Fruit fly (Drosophila melanogaster) whole organism, embryonic: ENCODE data around the gene sws.

Experiments
- Asciz ChIP-seq: fragments of 200-800 bp; sonication (Bioruptor generic); optimal IDR thresholded peaks from 2 replicates; lab custom pipeline; 2017; ENCODE audit warnings: missing biosample characterization, mild to moderate bottlenecking, missing genetic modification characterization, missing genetic modification reagents
- B-H1 ChIP-seq: fragments of 200-800 bp; sonication (Bioruptor generic); IDR thresholded peaks from 3 replicates; pipeline ENCODE4 v1.3.6; 2022; ENCODE audit warnings: missing biosample characterization, missing genetic modification characterization
- Blimp-1 ChIP-seq: fragments of 200-800 bp; sonication (Bioruptor generic); optimal IDR thresholded peaks from 3 replicates; lab custom pipeline; 2018; ENCODE audit warnings: missing biosample characterization, missing genetic modification characterization, mild to moderate bottlenecking, moderate library complexity, missing genetic modification reagents
- CG11085 ChIP-seq: fragments of 200-800 bp; sonication (Bioruptor generic); IDR thresholded peaks from 2 replicates; pipeline ENCODE4 v1.3.6; 2022; ENCODE audit warnings: missing biosample characterization, missing genetic modification characterization
- CG11560 ChIP-seq: fragments of 200-800 bp; sonication (Bioruptor generic); IDR thresholded peaks from 3 replicates; pipeline ENCODE4 v1.3.6; 2022; ENCODE audit warnings: missing biosample characterization, missing genetic modification characterization
- CG12219 ChIP-seq: fragments of 200-800 bp; sonication (Bioruptor generic); optimal IDR thresholded peaks from 3 replicates; lab custom pipeline; 2018; ENCODE audit warnings: missing biosample characterization, mild to moderate bottlenecking, missing genetic modification characterization
- CG12236 ChIP-seq: fragments of 200-800 bp; sonication (Bioruptor generic); optimal IDR thresholded peaks from 2 replicates; lab custom pipeline; 2016; ENCODE audit warnings: missing biosample characterization, missing genetic modification characterization
- CG12391 ChIP-seq: fragments of 200-800 bp; sonication (Bioruptor generic); optimal IDR thresholded peaks from 3 replicates; lab custom pipeline; 2018; ENCODE audit warnings: missing biosample characterization, mild to moderate bottlenecking, missing genetic modification characterization, moderate library complexity
- CG13296 ChIP-seq: fragments of 200-800 bp; sonication (Bioruptor generic); optimal IDR thresholded peaks from 3 replicates; lab custom pipeline; 2018; ENCODE audit warnings: missing biosample characterization, mild to moderate bottlenecking, missing genetic modification characterization
- CG15514 ChIP-seq: fragments of 200-800 bp; sonication (Bioruptor generic); optimal IDR thresholded peaks from 3 replicates; lab custom pipeline; 2017; ENCODE audit warnings: missing biosample characterization, missing genetic modification characterization, mild to moderate bottlenecking, moderate library complexity, missing genetic modification reagents
- CG1603 ChIP-seq: fragments of 200-800 bp; sonication (Bioruptor generic); optimal IDR thresholded peaks from 2 replicates; lab custom pipeline; 2019; ENCODE audit warnings: missing biosample characterization, mild to moderate bottlenecking, missing genetic modification characterization, moderate library complexity
- CG17359 ChIP-seq: fragments of 200-800 bp; sonication (Bioruptor generic); optimal IDR thresholded peaks from 3 replicates; lab custom pipeline; 2018; ENCODE audit warnings: missing biosample characterization, mild to moderate bottlenecking, missing genetic modification characterization, moderate library complexity
- CG2116 ChIP-seq: fragments of 200-800 bp; sonication (Bioruptor generic); optimal IDR thresholded peaks from 3 replicates; lab custom pipeline; 2018; ENCODE audit warnings: missing biosample characterization, mild to moderate bottlenecking, missing genetic modification characterization
- CG2678 ChIP-seq: fragments of 200-800 bp; sonication (Bioruptor generic); optimal IDR thresholded peaks from 3 replicates; lab custom pipeline; 2019; ENCODE audit warnings: missing biosample characterization, mild to moderate bottlenecking, missing genetic modification characterization, moderate library complexity
- CG3407 ChIP-seq: fragments of 200-800 bp; sonication (Bioruptor generic); optimal IDR thresholded peaks from 2 replicates; lab custom pipeline; 2018; ENCODE audit warnings: missing biosample characterization, mild to moderate bottlenecking, missing genetic modification characterization
- CG34376 ChIP-seq: fragments of 200-800 bp; sonication (Bioruptor generic); optimal IDR thresholded peaks from 2 replicates; lab custom pipeline; 2018; ENCODE audit warnings: missing biosample characterization, mild to moderate bottlenecking, missing genetic modification characterization
- CG7839 ChIP-seq: fragments of 200-800 bp; sonication (Bioruptor generic); optimal IDR thresholded peaks from 3 replicates; lab custom pipeline; 2018; ENCODE audit warnings: missing biosample characterization, mild to moderate bottlenecking, missing genetic modification characterization, moderate library complexity
- CG9727 ChIP-seq: fragments of 200-800 bp; sonication (Bioruptor generic); optimal IDR thresholded peaks from 3 replicates; lab custom pipeline; 2017; ENCODE audit warnings: missing biosample characterization, mild to moderate bottlenecking, missing genetic modification characterization
- CG9817 ChIP-seq: fragments of 200-800 bp; sonication (Bioruptor generic); optimal IDR thresholded peaks from 2 replicates; lab custom pipeline; 2018; ENCODE audit warnings: missing biosample characterization, mild to moderate bottlenecking, missing genetic modification characterization, moderate library complexity
- CoRest ChIP-seq: fragments of 200-800 bp; sonication (Bioruptor generic); optimal IDR thresholded peaks from 3 replicates; lab custom pipeline; 2018; ENCODE audit warnings: missing biosample characterization, mild to moderate bottlenecking, missing genetic modification characterization, moderate library complexity
- CrebB ChIP-seq: fragments of 200-800 bp; sonication (Bioruptor generic); optimal IDR thresholded peaks from 3 replicates; lab custom pipeline; 2018; ENCODE audit warnings: missing biosample characterization, mild to moderate bottlenecking, missing genetic modification characterization
- D ChIP-seq, 2 experiments: fragments of 200-800 bp in 1 of 2; fragments of >200 bp in 1 of 2; sonication (Bioruptor generic) in 1 of 2; optimal IDR thresholded peaks; 2 replicates in 1 of 2; 3 replicates in 1 of 2; lab custom pipeline; 2017; ENCODE audit warnings: mild to moderate bottlenecking in 1 of 2, missing biosample characterization in 1 of 2, missing genetic modification characterization in 1 of 2, missing genetic modification reagents in 1 of 2
- Dll ChIP-seq: fragments of 200-800 bp; sonication (Bioruptor generic); IDR thresholded peaks from 4 replicates; pipeline ENCODE4 v1.3.6; 2022; ENCODE audit warnings: missing biosample characterization, missing genetic modification characterization; ENCODE audit not compliant: partially characterized antibody
- Dp ChIP-seq: fragments of 200-800 bp; sonication (Bioruptor generic); optimal IDR thresholded peaks from 2 replicates; lab custom pipeline; 2018; ENCODE audit warnings: missing biosample characterization, mild to moderate bottlenecking, missing genetic modification characterization, moderate library complexity
- E2f2 ChIP-seq: fragments of 200-800 bp; sonication (Bioruptor generic); IDR thresholded peaks from 2 replicates; pipeline ENCODE4 v1.3.6; 2022; ENCODE audit warnings: missing biosample characterization, missing genetic modification characterization
- Ets97D ChIP-seq: fragments of 200-800 bp; sonication (Bioruptor generic); optimal IDR thresholded peaks from 3 replicates; lab custom pipeline; 2016; ENCODE audit warnings: missing biosample characterization, missing genetic modification characterization
- HLH4C ChIP-seq: fragments of 200-800 bp; sonication (Bioruptor generic); IDR thresholded peaks from 3 replicates; pipeline ENCODE4 v1.3.6; 2022; ENCODE audit warnings: missing biosample characterization, missing genetic modification characterization; ENCODE audit not compliant: partially characterized antibody
- Hey ChIP-seq: fragments of 200-800 bp; sonication (Bioruptor generic); optimal IDR thresholded peaks from 3 replicates; lab custom pipeline; 2018; ENCODE audit warnings: missing biosample characterization, mild to moderate bottlenecking, missing genetic modification characterization
- HmgD ChIP-seq: fragments of 200-800 bp; sonication (Bioruptor generic); optimal IDR thresholded peaks from 3 replicates; lab custom pipeline; 2016; ENCODE audit warnings: missing biosample characterization, missing genetic modification characterization
- Hmr ChIP-seq: fragments of 200-800 bp; sonication (Bioruptor generic); optimal IDR thresholded peaks from 3 replicates; lab custom pipeline; 2017; ENCODE audit warnings: mild to moderate bottlenecking, missing biosample characterization, missing genetic modification reagents, missing genetic modification characterization
- Med ChIP-seq: fragments of 200-800 bp; sonication (Bioruptor generic); peaks from one replicate; lab custom pipeline; 2016; ENCODE audit warnings: missing biosample characterization, missing genetic modification characterization, mild to moderate bottlenecking, inconsistent platforms, moderate library complexity
- Tbp ChIP-seq: fragments of >200 bp; optimal IDR thresholded peaks from 2 replicates; lab custom pipeline; 2018; ENCODE audit warnings: missing biosample characterization, missing genetic modification characterization
- az2 ChIP-seq: fragments of 200-800 bp; sonication (Bioruptor generic); optimal IDR thresholded peaks from 3 replicates; lab custom pipeline; 2016; ENCODE audit warnings: missing biosample characterization, missing genetic modification characterization
- bsh ChIP-seq, 2 experiments: fragments of 200-800 bp; sonication (Bioruptor generic); optimal IDR thresholded peaks; 2 replicates each; lab custom pipeline; 2017 to 2018; ENCODE audit warnings: mild to moderate bottlenecking in 2 of 2, missing biosample characterization in 2 of 2, missing genetic modification characterization in 2 of 2, moderate library complexity in 1 of 2
- danr ChIP-seq: fragments of 200-800 bp; sonication (Bioruptor generic); IDR thresholded peaks from 2 replicates; pipeline ENCODE4 v1.3.6; 2022; ENCODE audit warnings: missing biosample characterization, missing genetic modification characterization
- dimm ChIP-seq: fragments of 200-800 bp; sonication (Bioruptor generic); IDR thresholded peaks from 2 replicates; pipeline ENCODE4 v1.3.6; 2022; ENCODE audit warnings: missing biosample characterization, missing genetic modification characterization
- gcm2 ChIP-seq: fragments of 200-800 bp; sonication (Bioruptor generic); optimal IDR thresholded peaks from 2 replicates; lab custom pipeline; 2016; ENCODE audit warnings: missing biosample characterization, missing genetic modification characterization
- lab ChIP-seq: fragments of 200-800 bp; sonication (Bioruptor generic); optimal IDR thresholded peaks from 3 replicates; lab custom pipeline; 2017; ENCODE audit warnings: missing biosample characterization, missing genetic modification characterization, mild to moderate bottlenecking, moderate library complexity, missing genetic modification reagents
- lov ChIP-seq, 2 experiments: fragments of 200-800 bp in 1 of 2; fragments of >200 bp in 1 of 2; sonication (Bioruptor generic) in 1 of 2; IDR thresholded peaks in 1 of 2; optimal IDR thresholded peaks in 1 of 2; 2 replicates in 1 of 2; 3 replicates in 1 of 2; pipeline versions ENCODE4 v1.3.6 to Lab custom; 2017 to 2022; ENCODE audit warnings: missing biosample characterization in 1 of 2, missing genetic modification characterization in 1 of 2
- luna ChIP-seq: fragments of 200-800 bp; sonication (Bioruptor generic); optimal IDR thresholded peaks from 2 replicates; lab custom pipeline; 2016; ENCODE audit warnings: missing biosample characterization, missing genetic modification characterization
- org-1 ChIP-seq: fragments of 200-800 bp; sonication (Bioruptor generic); optimal IDR thresholded peaks from 2 replicates; lab custom pipeline; 2017; ENCODE audit warnings: missing biosample characterization, missing genetic modification characterization
- phol ChIP-seq: fragments of 200-800 bp; sonication (Bioruptor generic); optimal IDR thresholded peaks from 3 replicates; lab custom pipeline; 2018; ENCODE audit warnings: missing biosample characterization, mild to moderate bottlenecking, missing genetic modification characterization, moderate library complexity
- pnt ChIP-seq: fragments of 200-800 bp; sonication (Bioruptor generic); optimal IDR thresholded peaks from 3 replicates; lab custom pipeline; 2016; ENCODE audit warnings: missing biosample characterization, missing genetic modification characterization
- pzg ChIP-seq: fragments of 200-800 bp; sonication (Bioruptor generic); optimal IDR thresholded peaks from 3 replicates; lab custom pipeline; 2018; ENCODE audit warnings: missing biosample characterization, mild to moderate bottlenecking, missing genetic modification characterization, moderate library complexity
- sc ChIP-seq, 3 experiments: fragments of >200 bp in 2 of 3; fragments of 200-800 bp in 1 of 3; sonication (Bioruptor generic) in 1 of 3; optimal IDR thresholded peaks; 2 replicates in 2 of 3; 3 replicates in 1 of 3; lab custom pipeline; 2017; ENCODE audit warnings: mild to moderate bottlenecking in 1 of 3, missing biosample characterization in 1 of 3, missing genetic modification characterization in 1 of 3, missing genetic modification reagents in 1 of 3
- sisA ChIP-seq: fragments of 200-800 bp; sonication (Bioruptor generic); IDR thresholded peaks from 2 replicates; pipeline ENCODE4 v1.3.6; 2022; ENCODE audit warnings: missing biosample characterization, missing genetic modification characterization
- sug ChIP-seq: fragments of 200-800 bp; optimal IDR thresholded peaks from 2 replicates; lab custom pipeline; 2019; ENCODE audit warnings: missing biosample characterization, mild to moderate bottlenecking, missing genetic modification characterization, moderate library complexity
- tio ChIP-seq: fragments of 200-800 bp; sonication (Bioruptor generic); optimal IDR thresholded peaks from 2 replicates; lab custom pipeline; 2017; ENCODE audit warnings: missing biosample characterization, missing genetic modification characterization, inconsistent platforms

The sws gene

DNA sequence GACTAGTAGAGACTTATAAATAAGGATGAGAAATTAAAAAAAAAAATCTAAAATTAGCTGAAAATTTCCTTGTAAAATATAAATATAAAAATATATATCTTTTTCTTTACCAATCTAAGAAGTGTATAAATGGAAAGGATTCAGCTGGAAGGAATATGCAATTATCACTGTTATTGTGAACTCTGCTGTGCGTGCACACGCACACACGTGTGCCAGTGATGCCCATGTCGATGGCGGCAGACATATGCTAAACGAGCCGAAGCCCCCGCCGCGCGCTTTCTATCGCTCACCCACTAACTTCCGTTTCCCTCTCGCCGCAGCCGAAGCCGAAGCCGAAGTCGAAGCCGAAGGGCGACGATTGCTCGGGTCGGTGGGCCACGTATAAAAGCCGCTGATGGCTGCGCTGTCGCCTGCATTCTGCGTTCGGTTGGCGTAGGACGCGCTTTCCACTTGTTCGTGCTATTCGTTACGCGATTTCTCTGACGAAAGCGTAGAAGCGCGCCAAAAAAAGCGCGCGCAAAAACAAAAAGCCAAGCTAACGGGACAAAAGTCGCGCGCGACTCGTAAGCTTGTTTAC, 27.2 kb upstream of the sws start, which contains the start of gene Tbh (continued):
- TF ChIP-seq CG9817 (tag; lab: Kevin White, UChicago) (no peak), CG12236 (GFP tag; lab: Kevin White, UChicago) (no peak), danr (GFP tag; lab: Robert Waterston, UW) (no peak), CG11560 (tag; lab: Robert Waterston, UW) (no peak), HmgD (GFP tag; lab: Kevin White, UChicago) (no peak), Tbp (no peak), org-1 (GFP tag; lab: Kevin White, UChicago) (peak; percentile 33), Dll (no peak), sc (optimal IDR thresholded peaks at IDR 0.05; lab: Kevin White, UChicago) (no peak), sc (GFP tag; optimal IDR thresholded peaks at IDR 0.05; lab: Kevin White, UChicago) (no peak), sisA (GFP tag; lab: Robert Waterston, UW) (no peak), Hey (tag; lab: Kevin White, UChicago) (peak; percentile 35), lov (optimal IDR thresholded peaks at IDR 0.05; lab: Kevin White, UChicago) (no peak), lov (GFP tag; IDR thresholded peaks at IDR 0.05; lab: Robert Waterston, UW) (0 out of 3 replicates have a peak, but pooled peaks have one; percentile 25), lab (GFP tag; lab: Kevin White, UChicago) (peak; percentile 72), az2 (GFP tag; lab: Kevin White, UChicago) (peak; percentile 20), CG3407 (GFP tag; lab: Kevin White, UChicago) (peak; percentile 14), Med (GFP tag; lab: Kevin White, UChicago) (peak; percentile 78), CG15514 (GFP tag; lab: Kevin White, UChicago) (peak; percentile 41), Hmr (GFP tag; lab: Kevin White, UChicago) (peak; percentile 67), gcm2 (GFP tag; lab: Kevin White, UChicago) (no peak), Asciz (GFP tag; lab: Kevin White, UChicago) (peak; percentile 8), D (optimal IDR thresholded peaks at IDR 0.05; lab: Kevin White, UChicago) (no peak), D (GFP tag; optimal IDR thresholded peaks at IDR 0.05; lab: Kevin White, UChicago) (peak; percentile 1), CG7839 (tag; lab: Kevin White, UChicago) (peak; percentile 41), HLH4C (0 out of 3 replicates have a peak, but pooled peaks have one; percentile 27), CG34376 (no peak), CG9727 (GFP tag; lab: Kevin White, UChicago) (peak; percentile 50), Dp (GFP tag; lab: Kevin White, UChicago) (peak; percentile 13)

DNA sequence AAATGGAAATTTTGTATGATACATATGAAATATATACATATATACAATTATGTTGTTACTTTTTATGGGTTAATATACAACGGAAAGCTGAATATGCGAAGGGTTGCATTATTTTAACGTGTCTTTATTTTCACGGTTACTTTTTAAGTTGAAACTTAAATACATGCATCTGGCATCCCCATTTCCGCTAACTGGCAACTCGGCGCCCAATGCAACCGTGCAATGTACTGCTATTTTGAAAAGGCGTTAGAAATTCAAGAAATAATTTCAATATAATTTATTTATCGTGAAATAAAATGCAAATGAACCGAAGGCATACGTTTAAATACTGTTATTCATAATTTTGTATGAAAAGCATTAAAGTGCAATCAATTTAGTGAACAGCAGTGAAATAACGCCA, 18.5 kb upstream of the sws start:
- TF ChIP-seq CG2678 (tag; lab: Kevin White, UChicago) (no peak), bsh (GFP tag; optimal IDR thresholded peaks at IDR 0.05; lab: Kevin White, UChicago) (no peak), pzg (GFP tag; lab: Kevin White, UChicago) (peak; percentile 17), sug (no peak), B-H1 (GFP tag; lab: Robert Waterston, UW) (no peak), CG12219 (GFP tag; lab: Kevin White, UChicago) (no peak), E2f2 (GFP tag; lab: Robert Waterston, UW) (peak; percentile 58), dimm (GFP tag; lab: Robert Waterston, UW) (no peak), luna (GFP tag; lab: Kevin White, UChicago) (no peak), CG12391 (tag; lab: Kevin White, UChicago) (no peak), CG11085 (no peak), CG17359 (tag; lab: Kevin White, UChicago) (no peak), Dp (GFP tag; lab: Kevin White, UChicago) (peak; percentile 43), CG13296 (no peak), phol (tag; lab: Kevin White, UChicago) (peak; percentile 61), CG1603 (tag; lab: Kevin White, UChicago) (peak; percentile 13), CoRest (tag; lab: Kevin White, UChicago) (peak; percentile 16), Ets97D (GFP tag; lab: Kevin White, UChicago) (peak; percentile 72), pnt (GFP tag; lab: Kevin White, UChicago) (no peak), CG2116 (GFP tag; lab: Kevin White, UChicago) (peak; percentile 96), CrebB (no peak), tio (GFP tag; lab: Kevin White, UChicago) (no peak), Blimp-1 (GFP tag; lab: Kevin White, UChicago) (no peak)
